Worm (Caenorhabditis elegans) whole organism, L2 larva: ENCODE measurements around the gene F29G6.1.

ENCODE experiments used
- blmp-1 ChIP-seq: sonication (generic microtip); optimal IDR thresholded peaks from 2 replicates; lab custom pipeline; 2017; ENCODE audit warnings: missing genetic modification characterization, mild to moderate bottlenecking, missing compliant biosample characterization, antibody characterized with exemption, moderate library complexity; ENCODE audit not compliant: insufficient read depth
- egl-27 ChIP-seq: sonication (generic microtip); optimal IDR thresholded peaks from 3 replicates; lab custom pipeline; 2017; ENCODE audit warnings: missing biosample characterization, missing genetic modification reagents, missing genetic modification characterization
- nhr-12 ChIP-seq: fragments of 150-350 bp; optimal IDR thresholded peaks from 2 replicates; lab custom pipeline; 2014; ENCODE audit warnings: missing biosample characterization, missing genetic modification characterization
- nhr-77 ChIP-seq: fragments of 150-350 bp; optimal IDR thresholded peaks from 2 replicates; lab custom pipeline; 2014; ENCODE audit warnings: missing biosample characterization, missing genetic modification characterization
- snpc-4 ChIP-seq: fragments of 150-350 bp; optimal IDR thresholded peaks from 2 replicates; lab custom pipeline; 2014; ENCODE audit warnings: missing biosample characterization, missing genetic modification characterization

DNA sequence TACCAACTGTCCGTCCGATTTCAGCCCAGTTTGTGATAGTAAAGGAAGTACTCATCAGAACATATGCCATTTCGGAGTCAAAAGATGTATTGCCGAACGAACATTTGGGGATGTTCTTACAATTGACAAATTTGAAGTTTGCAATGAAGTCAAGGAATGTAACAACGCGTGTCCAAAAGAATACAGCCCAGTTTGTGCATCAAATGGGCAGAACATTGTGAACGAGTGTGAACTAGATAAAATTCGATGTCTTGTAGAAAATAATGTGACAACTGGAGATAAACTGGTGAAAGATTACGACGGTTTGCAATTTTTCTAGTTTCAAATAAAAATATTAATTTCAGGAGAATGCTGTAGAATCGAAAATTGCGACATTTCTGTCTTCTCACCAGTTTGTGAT lies 5.8 kb downstream of the F29G6.1 start:
- TF ChIP-seq snpc-4 (tag; lab: Kevin White, UChicago) (no peak), nhr-12 (no peak), blmp-1 (tag; lab: Kevin White, UChicago) (no peak), egl-27 (tag; lab: Kevin White, UChicago) (no peak), nhr-77 (no peak)
